Fruit fly (Drosophila melanogaster): ENCODE data around the gene tnc.

The tnc gene

DNA sequence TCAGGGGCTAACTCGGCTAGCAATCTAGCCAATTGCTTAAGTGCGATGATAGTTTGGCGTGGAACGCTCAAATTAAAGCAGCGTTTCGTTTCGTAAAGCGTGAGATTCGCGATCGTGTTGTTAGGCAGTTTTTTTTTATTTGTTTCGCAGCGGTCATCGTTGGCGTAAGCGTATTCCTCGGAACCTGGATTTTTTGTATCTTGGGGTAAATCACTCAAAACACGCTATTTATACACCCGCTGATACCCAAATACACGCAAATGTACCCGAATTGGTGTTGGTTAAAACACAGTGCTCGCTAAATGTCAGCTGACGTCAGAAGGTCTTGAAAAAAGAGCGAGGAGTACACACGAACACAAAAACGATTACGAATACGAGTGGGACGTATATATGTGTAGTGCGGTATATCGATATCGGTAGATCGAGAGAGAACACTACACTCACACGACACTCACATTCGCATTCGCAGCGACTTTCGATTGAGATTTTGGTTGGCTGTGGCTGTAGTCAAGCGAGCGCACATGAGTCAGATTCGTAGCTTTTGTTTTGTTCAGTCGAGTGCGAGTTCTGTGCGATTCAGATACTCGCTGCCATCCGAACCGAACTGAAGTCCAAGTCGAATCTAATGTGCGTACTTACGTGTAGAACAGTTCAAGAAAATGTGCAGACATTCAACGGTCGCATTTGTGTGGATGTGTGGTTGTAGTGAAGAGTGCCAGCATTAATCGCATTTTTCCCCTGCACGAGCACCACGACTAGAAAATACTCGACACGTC, 65.7 kb downstream of the tnc start (continued):
- TF ChIP-seq CG30020 (tag; optimal IDR thresholded peaks at IDR 0.05), result peak; percentile 33
- no peak for TF ChIP-seq Nf-YA (GFP tag; IDR thresholded peaks at IDR 0.05)
- TF ChIP-seq CG12155 (GFP tag; optimal IDR thresholded peaks at IDR 0.05), result peak; percentile 85
- no peak for TF ChIP-seq Usf (GFP tag; optimal IDR thresholded peaks at IDR 0.05)
- TF ChIP-seq slp2 (GFP tag; optimal IDR thresholded peaks at IDR 0.05), result no peak
- TF ChIP-seq CG9797 (GFP tag; optimal IDR thresholded peaks at IDR 0.05), result no peak
- peak; percentile 28 for TF ChIP-seq tap (tag; optimal IDR thresholded peaks at IDR 0.05)
- no peak for TF ChIP-seq CG5953 (GFP tag; IDR thresholded peaks at IDR 0.05)
- no peak for TF ChIP-seq Lim3 (GFP tag; IDR thresholded peaks at IDR 0.05)
- no peak for TF ChIP-seq al (GFP tag; IDR thresholded peaks at IDR 0.05)
- TF ChIP-seq CG9437 (GFP tag; optimal IDR thresholded peaks at IDR 0.05), result no peak
- TF ChIP-seq Elba2 (GFP tag; optimal IDR thresholded peaks at IDR 0.05), result no peak
- TF ChIP-seq CG11456 (GFP tag; IDR thresholded peaks at IDR 0.05), result no peak
- no peak for TF ChIP-seq CG11696 (GFP tag; IDR thresholded peaks at IDR 0.05)
- no peak for TF ChIP-seq CG18619 (GFP tag; optimal IDR thresholded peaks at IDR 0.05)
- TF ChIP-seq Atf-2 (GFP tag; optimal IDR thresholded peaks at IDR 0.05), result no peak
- TF ChIP-seq HLH4C (GFP tag; IDR thresholded peaks at IDR 0.05; ENCODE audit: partially characterized antibody), result no peak
- no peak for TF ChIP-seq CG11247 (GFP tag; IDR thresholded peaks at IDR 0.05)
- TF ChIP-seq knrl (GFP tag; IDR thresholded peaks at IDR 0.05; ENCODE audit: partially characterized antibody), result no peak
- TF ChIP-seq CG3847 (GFP tag; IDR thresholded peaks at IDR 0.05), result no peak
- peak in 1 of 2 experiments; percentile 28 for TF ChIP-seq eve (GFP tag; optimal IDR thresholded peaks at IDR 0.05)
- no peak for TF ChIP-seq Hsf (GFP tag; optimal IDR thresholded peaks at IDR 0.05)
- TF ChIP-seq sens-2 (GFP tag; IDR thresholded peaks at IDR 0.05), result no peak
- peak; percentile 85 for TF ChIP-seq Jarid2 (GFP tag; optimal IDR thresholded peaks at IDR 0.05)
- peak; percentile 73 for TF ChIP-seq HLHmδ (GFP tag; optimal IDR thresholded peaks at IDR 0.05)
- no peak for TF ChIP-seq CG5245 (GFP tag; optimal IDR thresholded peaks at IDR 0.05)
- peak; percentile 61 for TF ChIP-seq CG12071 (GFP tag; optimal IDR thresholded peaks at IDR 0.05)
- peak; percentile 34 for TF ChIP-seq sqz (GFP tag; optimal IDR thresholded peaks at IDR 0.05)
- no peak for TF ChIP-seq cato (GFP tag; optimal IDR thresholded peaks at IDR 0.05; ENCODE audit: borderline replicate concordance)
- TF ChIP-seq Pdp1 (GFP tag; optimal IDR thresholded peaks at IDR 0.05), result peak in 1 of 2 experiments; percentile 54
- TF ChIP-seq wor (GFP tag; IDR thresholded peaks at IDR 0.05), result no peak
- peak; percentile 73 for TF ChIP-seq stwl (tag; optimal IDR thresholded peaks at IDR 0.05)
- no peak for TF ChIP-seq NC2α (GFP tag; optimal IDR thresholded peaks at IDR 0.05)
- peak; percentile 49 for TF ChIP-seq CG13296 (GFP tag; optimal IDR thresholded peaks at IDR 0.05)
- TF ChIP-seq CG18764 (GFP tag; optimal IDR thresholded peaks at IDR 0.05), result peak; percentile 25
- TF ChIP-seq E2f1 (GFP tag; IDR thresholded peaks at IDR 0.05), result no peak
- no peak for TF ChIP-seq CG12236 (GFP tag; optimal IDR thresholded peaks at IDR 0.05)
- no peak for TF ChIP-seq Lpt (GFP tag; optimal IDR thresholded peaks at IDR 0.05)
- no peak for TF ChIP-seq vnd (GFP tag; IDR thresholded peaks at IDR 0.05; ENCODE audit: partially characterized antibody)
- TF ChIP-seq CkIIα-i1 (GFP tag; IDR thresholded peaks at IDR 0.05), result no peak
- peak; percentile 88 for TF ChIP-seq exex (tag; optimal IDR thresholded peaks at IDR 0.05)
- TF ChIP-seq kay (GFP tag; optimal IDR thresholded peaks at IDR 0.05), result peak; percentile 93
- TF ChIP-seq CG1647 (GFP tag; optimal IDR thresholded peaks at IDR 0.05), result no peak
- no peak for TF ChIP-seq CG2678 (tag; optimal IDR thresholded peaks at IDR 0.05)
- peak; percentile 31 for TF ChIP-seq psq (GFP tag; optimal IDR thresholded peaks at IDR 0.05)
- TF ChIP-seq sd (tag; optimal IDR thresholded peaks at IDR 0.05), result peak; percentile 58
- TF ChIP-seq CG10274 (GFP tag; optimal IDR thresholded peaks at IDR 0.05), result no peak
- no peak for TF ChIP-seq CG2712 (tag; optimal IDR thresholded peaks at IDR 0.05)
- TF ChIP-seq Meics (GFP tag; optimal IDR thresholded peaks at IDR 0.05), result peak; percentile 42
- TF ChIP-seq HmgD (GFP tag; optimal IDR thresholded peaks at IDR 0.05), result peak; percentile 10
